Fruit fly (Drosophila melanogaster) whole organism, adult: ENCODE measurements around the gene CG4666.

Experiments
- CG11617 ChIP-seq: fragments of 200-800 bp; sonication (Bioruptor generic); optimal IDR thresholded peaks from 2 replicates; lab custom pipeline; 2017; ENCODE audit warnings: mild to moderate bottlenecking, missing biosample characterization, missing genetic modification reagents, missing genetic modification characterization
- CG12768 ChIP-seq: fragments of 200-800 bp; sonication (Bioruptor generic); optimal IDR thresholded peaks from 2 replicates; lab custom pipeline; 2017; ENCODE audit warnings: missing biosample characterization, missing genetic modification characterization, mild to moderate bottlenecking, moderate library complexity, missing genetic modification reagents
- CG14711 ChIP-seq: fragments of 200-800 bp; sonication (Bioruptor generic); optimal IDR thresholded peaks from 2 replicates; lab custom pipeline; 2018; ENCODE audit warnings: missing biosample characterization, mild to moderate bottlenecking, missing genetic modification characterization, moderate library complexity
- CG1620 ChIP-seq: fragments of 200-800 bp; sonication (Bioruptor generic); optimal IDR thresholded peaks from 2 replicates; lab custom pipeline; 2016; ENCODE audit warnings: missing biosample characterization, missing genetic modification characterization
- CG33017 ChIP-seq: fragments of 200-800 bp; sonication (Bioruptor generic); optimal IDR thresholded peaks from 2 replicates; lab custom pipeline; 2018; ENCODE audit warnings: missing biosample characterization, mild to moderate bottlenecking, missing genetic modification characterization, moderate library complexity
- CG5204 ChIP-seq: fragments of 200-800 bp; sonication (Bioruptor generic); optimal IDR thresholded peaks from 2 replicates; lab custom pipeline; 2016; ENCODE audit warnings: missing biosample characterization, missing genetic modification characterization
- CG7045 ChIP-seq: fragments of 200-800 bp; sonication (Bioruptor generic); optimal IDR thresholded peaks from 2 replicates; lab custom pipeline; 2017; ENCODE audit warnings: missing biosample characterization, mild to moderate bottlenecking, missing genetic modification characterization
- CG7101 ChIP-seq: fragments of 200-800 bp; sonication (Bioruptor generic); optimal IDR thresholded peaks from 2 replicates; lab custom pipeline; 2018; ENCODE audit warnings: missing biosample characterization, mild to moderate bottlenecking, missing genetic modification characterization, moderate library complexity
- Clk ChIP-seq: fragments of 200-800 bp; sonication (Bioruptor generic); optimal IDR thresholded peaks from 2 replicates; lab custom pipeline; 2017; ENCODE audit warnings: missing biosample characterization, missing genetic modification characterization
- Crg-1 ChIP-seq: fragments of 200-800 bp; sonication (Bioruptor generic); optimal IDR thresholded peaks from 2 replicates; lab custom pipeline; 2016; ENCODE audit warnings: missing biosample characterization, missing genetic modification characterization
- Hr96 ChIP-seq: fragments of 200-800 bp; sonication (Bioruptor generic); optimal IDR thresholded peaks from 2 replicates; lab custom pipeline; 2016; ENCODE audit warnings: missing biosample characterization, missing genetic modification characterization
- Mnt ChIP-seq: fragments of 200-800 bp; sonication (Bioruptor generic); optimal IDR thresholded peaks from 2 replicates; lab custom pipeline; 2016; ENCODE audit warnings: missing biosample characterization, mild to moderate bottlenecking, missing genetic modification characterization
- bab1 ChIP-seq: fragments of 200-800 bp; sonication (Bioruptor generic); optimal IDR thresholded peaks from 3 replicates; lab custom pipeline; 2019; ENCODE audit warnings: missing biosample characterization, mild to moderate bottlenecking, missing genetic modification characterization, moderate library complexity
- cic ChIP-seq: fragments of 200-800 bp; sonication (Bioruptor generic); optimal IDR thresholded peaks from 2 replicates; lab custom pipeline; 2017; ENCODE audit warnings: missing biosample characterization, mild to moderate bottlenecking, missing genetic modification characterization, moderate library complexity
- cnc ChIP-seq, 2 experiments: fragments of >200 bp; optimal IDR thresholded peaks; 2 replicates each; lab custom pipeline; 2017
- kay ChIP-seq: fragments of 200-800 bp; sonication (Bioruptor generic); peaks from one replicate; lab custom pipeline; 2016; ENCODE audit warnings: missing biosample characterization, missing genetic modification characterization, borderline replicate concordance
- ovo ChIP-seq: fragments of 200-800 bp; sonication (Bioruptor generic); optimal IDR thresholded peaks from 2 replicates; lab custom pipeline; 2016; ENCODE audit warnings: missing biosample characterization, missing genetic modification characterization
- pad ChIP-seq: fragments of 200-800 bp; sonication (Bioruptor generic); optimal IDR thresholded peaks from 3 replicates; lab custom pipeline; 2017; ENCODE audit warnings: missing biosample characterization, missing genetic modification characterization, mild to moderate bottlenecking, moderate library complexity, missing genetic modification reagents
- tj ChIP-seq: fragments of 200-800 bp; sonication (Bioruptor generic); optimal IDR thresholded peaks from 3 replicates; lab custom pipeline; 2017; ENCODE audit warnings: missing biosample characterization, mild to moderate bottlenecking, missing genetic modification characterization, moderate library complexity
- toe ChIP-seq: fragments of 200-800 bp; sonication (Bioruptor generic); optimal IDR thresholded peaks from 2 replicates; lab custom pipeline; 2016; ENCODE audit warnings: missing biosample characterization, missing genetic modification characterization

Gene CG4666

DNA sequence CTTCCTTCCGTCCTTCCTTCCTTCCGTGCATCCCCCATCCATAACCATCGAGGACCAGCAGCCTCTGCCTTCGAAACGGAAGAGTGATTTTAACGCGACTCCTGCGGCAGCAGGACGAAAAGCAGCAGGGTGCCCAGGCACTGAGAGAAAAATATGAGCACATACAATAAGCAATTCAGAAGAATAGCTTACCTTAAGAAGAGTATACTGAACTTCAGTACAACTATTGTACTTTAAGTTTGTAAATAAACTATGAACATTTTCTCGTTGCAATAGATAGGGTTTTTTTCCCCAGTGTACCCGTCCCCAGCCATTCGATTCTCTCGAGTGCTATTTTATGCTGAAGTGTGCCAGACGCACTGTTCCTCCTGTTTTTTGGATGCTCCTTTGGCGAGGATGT is 45.9 kb downstream of the CG4666 start:
- no peak for TF ChIP-seq CG12768 (GFP tag; lab: Kevin White, UChicago)
- TF ChIP-seq CG14711, result no peak
- TF ChIP-seq CG7045, result no peak
- TF ChIP-seq cnc (optimal IDR thresholded peaks at IDR 0.05; lab: Kevin White, UChicago), result no peak
- no peak for TF ChIP-seq Crg-1
- no peak for TF ChIP-seq CG33017
- no peak for TF ChIP-seq bab1 (GFP tag; lab: Kevin White, UChicago)
- TF ChIP-seq toe (GFP tag; lab: Kevin White, UChicago), result no peak
- no peak for TF ChIP-seq Hr96 (GFP tag; lab: Kevin White, UChicago)
- no peak for TF ChIP-seq CG1620
- no peak for TF ChIP-seq ovo (GFP tag; lab: Kevin White, UChicago)
- no peak for TF ChIP-seq cic (GFP tag; lab: Kevin White, UChicago)
- TF ChIP-seq kay, result no peak

- no peak for TF ChIP-seq CG12768 (GFP tag; lab: Kevin White, UChicago)
These were observed 47.0 kb downstream of the CG4666 start for dm6 chrX:6030593-6030992.

DNA sequence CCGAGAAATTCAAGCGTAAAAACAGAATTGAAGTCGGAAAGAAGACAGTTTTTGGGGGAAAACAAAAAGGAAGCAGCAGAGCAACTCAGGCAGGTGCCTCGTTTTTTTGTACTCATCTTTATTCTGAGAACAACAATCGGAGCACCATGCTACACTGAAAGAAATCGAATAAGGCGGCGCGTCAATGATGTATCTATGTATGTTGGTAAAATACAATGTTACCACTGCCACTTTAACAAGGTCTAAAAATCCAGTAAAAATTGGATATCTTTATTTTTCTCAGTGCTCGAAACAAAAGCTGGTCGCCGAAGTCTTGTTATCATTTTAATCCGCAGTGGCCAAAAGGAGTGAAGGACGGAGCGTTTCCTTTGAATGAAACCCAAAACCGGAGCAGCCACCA is 47.6 kb downstream of the CG4666 start:
- TF ChIP-seq Clk (GFP tag; lab: Kevin White, UChicago) (no peak), CG5204 (GFP tag; lab: Kevin White, UChicago) (no peak), Crg-1 (no peak), pad (GFP tag; lab: Kevin White, UChicago) (no peak), CG33017 (no peak), toe (GFP tag; lab: Kevin White, UChicago) (no peak), CG7045 (no peak), cic (GFP tag; lab: Kevin White, UChicago) (no peak), tj (GFP tag; lab: Kevin White, UChicago) (no peak), bab1 (GFP tag; lab: Kevin White, UChicago) (no peak), CG7101 (tag; lab: Kevin White, UChicago) (no peak)

dm6 chrX:6029015-6029414 is 48.6 kb downstream of the CG4666 start:
- TF ChIP-seq CG1620 (no peak), Crg-1 (no peak), Hr96 (GFP tag; lab: Kevin White, UChicago) (no peak), CG14711 (no peak), CG7045 (no peak), Mnt (GFP tag; lab: Kevin White, UChicago) (no peak), CG33017 (no peak), cic (GFP tag; lab: Kevin White, UChicago) (no peak)

DNA sequence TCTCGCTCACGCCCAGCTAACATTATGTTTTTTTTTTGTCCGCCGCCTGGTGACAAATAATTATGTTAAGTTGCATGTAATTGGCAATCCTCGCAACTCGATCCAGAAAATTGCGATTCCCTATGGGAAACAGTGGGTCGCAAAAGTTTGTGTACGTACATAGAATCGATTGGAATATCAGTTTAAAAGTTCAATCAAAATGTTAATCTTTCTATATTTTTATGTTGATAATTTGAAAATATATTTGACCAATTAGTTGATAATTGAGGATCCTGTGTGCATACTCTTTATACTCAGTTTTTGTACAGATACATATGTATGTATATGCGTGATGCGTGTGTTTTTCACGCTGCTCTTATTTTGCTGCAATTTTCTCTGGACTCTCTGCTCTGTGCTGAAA is 49.7 kb downstream of the CG4666 start:
- TF ChIP-seq CG7045 (no peak), toe (GFP tag; lab: Kevin White, UChicago) (no peak), tj (GFP tag; lab: Kevin White, UChicago) (no peak), Mnt (GFP tag; lab: Kevin White, UChicago) (no peak), Clk (GFP tag; lab: Kevin White, UChicago) (no peak), CG33017 (no peak), CG12768 (GFP tag; lab: Kevin White, UChicago) (no peak), CG11617 (GFP tag; lab: Kevin White, UChicago) (no peak), ovo (GFP tag; lab: Kevin White, UChicago) (no peak), Hr96 (GFP tag; lab: Kevin White, UChicago) (no peak), cic (GFP tag; lab: Kevin White, UChicago) (no peak)
